Fruit fly (Drosophila melanogaster) whole organism, prepupa: ENCODE results near the gene spen.

ENCODE experiments used
- Blimp-1 ChIP-seq: fragments of 200-800 bp; sonication (Bioruptor generic); optimal IDR thresholded peaks from 3 replicates; lab custom pipeline; 2017; ENCODE audit warnings: missing biosample characterization, missing genetic modification characterization, mild to moderate bottlenecking, moderate library complexity, missing genetic modification reagents
- CG10669 ChIP-seq: fragments of 200-800 bp; sonication (Bioruptor generic); optimal IDR thresholded peaks from 3 replicates; lab custom pipeline; 2018; ENCODE audit warnings: missing biosample characterization, mild to moderate bottlenecking, missing genetic modification characterization, moderate library complexity
- CG11762 ChIP-seq: fragments of 200-800 bp; sonication (Bioruptor generic); optimal IDR thresholded peaks from 3 replicates; lab custom pipeline; 2016; ENCODE audit warnings: missing biosample characterization, missing genetic modification characterization; ENCODE audit not compliant: insufficient read depth
- CG15336 ChIP-seq: fragments of 200-800 bp; sonication (Bioruptor generic); IDR thresholded peaks from 2 replicates; pipeline ENCODE4 v1.3.6; 2022; ENCODE audit warnings: missing biosample characterization, missing genetic modification characterization
- CG1621 ChIP-seq: fragments of 200-800 bp; sonication (Bioruptor generic); optimal IDR thresholded peaks from 3 replicates; lab custom pipeline; 2018; ENCODE audit warnings: missing biosample characterization, mild to moderate bottlenecking, missing genetic modification characterization
- CG32006 ChIP-seq: fragments of 200-800 bp; sonication (Bioruptor generic); optimal IDR thresholded peaks from 3 replicates; lab custom pipeline; 2017; ENCODE audit warnings: missing biosample characterization, mild to moderate bottlenecking, missing genetic modification characterization
- CG4318 ChIP-seq: fragments of 200-800 bp; sonication (Bioruptor generic); optimal IDR thresholded peaks from 3 replicates; lab custom pipeline; 2017; ENCODE audit warnings: missing biosample characterization, mild to moderate bottlenecking, missing genetic modification characterization
- CG6276 ChIP-seq: fragments of 200-800 bp; sonication (Bioruptor generic); optimal IDR thresholded peaks from 2 replicates; lab custom pipeline; 2017; ENCODE audit warnings: missing biosample characterization, mild to moderate bottlenecking, missing genetic modification characterization
- CG6792 ChIP-seq: fragments of 200-800 bp; sonication (Bioruptor generic); optimal IDR thresholded peaks from 3 replicates; lab custom pipeline; 2016; ENCODE audit warnings: missing biosample characterization, missing genetic modification characterization
- CG6808 ChIP-seq: fragments of 200-800 bp; sonication (Bioruptor generic); optimal IDR thresholded peaks from 3 replicates; lab custom pipeline; 2017; ENCODE audit warnings: missing biosample characterization, missing genetic modification characterization, mild to moderate bottlenecking, moderate library complexity, missing genetic modification reagents
- CG8119 ChIP-seq: fragments of 200-800 bp; sonication (Bioruptor generic); IDR thresholded peaks from 3 replicates; pipeline ENCODE4 v1.3.6; 2022; ENCODE audit warnings: missing biosample characterization, missing genetic modification characterization
- CG8319 ChIP-seq: fragments of 200-800 bp; sonication (Bioruptor generic); optimal IDR thresholded peaks from 3 replicates; lab custom pipeline; 2016; ENCODE audit warnings: missing biosample characterization, missing genetic modification characterization
- CG8632 ChIP-seq: fragments of 200-800 bp; sonication (Bioruptor generic); optimal IDR thresholded peaks from 3 replicates; lab custom pipeline; 2016; ENCODE audit warnings: missing biosample characterization, missing genetic modification characterization
- CG9139 ChIP-seq: fragments of 200-800 bp; sonication (Bioruptor generic); optimal IDR thresholded peaks from 3 replicates; lab custom pipeline; 2017; ENCODE audit warnings: missing biosample characterization, mild to moderate bottlenecking, missing genetic modification characterization
- Eip78C ChIP-seq: fragments of 200-800 bp; sonication (Bioruptor generic); peaks from one replicate; lab custom pipeline; 2016; ENCODE audit warnings: missing biosample characterization, missing genetic modification characterization
- Ets96B ChIP-seq: fragments of 200-800 bp; optimal IDR thresholded peaks from 2 replicates; lab custom pipeline; 2019; ENCODE audit warnings: missing biosample characterization, mild to moderate bottlenecking, missing genetic modification characterization, moderate library complexity
- Hr39 ChIP-seq: fragments of 200-800 bp; sonication (Bioruptor generic); optimal IDR thresholded peaks from 2 replicates; lab custom pipeline; 2016; ENCODE audit warnings: missing biosample characterization, missing genetic modification characterization
- Smox ChIP-seq: fragments of 200-800 bp; sonication (Bioruptor generic); optimal IDR thresholded peaks from 3 replicates; lab custom pipeline; 2016; ENCODE audit warnings: missing biosample characterization, missing genetic modification characterization
- Sox14 ChIP-seq: fragments of 200-800 bp; sonication (Bioruptor generic); optimal IDR thresholded peaks from 3 replicates; lab custom pipeline; 2016; ENCODE audit warnings: missing biosample characterization, missing genetic modification characterization
- achi ChIP-seq: fragments of 200-800 bp; sonication (Bioruptor generic); optimal IDR thresholded peaks from 3 replicates; lab custom pipeline; 2016; ENCODE audit warnings: missing biosample characterization, missing genetic modification characterization
- acj6 ChIP-seq: fragments of 200-800 bp; sonication (Bioruptor generic); optimal IDR thresholded peaks from 3 replicates; lab custom pipeline; 2016; ENCODE audit warnings: missing biosample characterization, missing genetic modification characterization
- dac ChIP-seq: fragments of 200-800 bp; sonication (Bioruptor generic); optimal IDR thresholded peaks from 2 replicates; lab custom pipeline; 2017; ENCODE audit warnings: missing biosample characterization, mild to moderate bottlenecking, missing genetic modification characterization
- dsx ChIP-seq: fragments of 200-800 bp; optimal IDR thresholded peaks from 3 replicates; lab custom pipeline; 2019; ENCODE audit warnings: missing biosample characterization, mild to moderate bottlenecking, missing genetic modification characterization, moderate library complexity; ENCODE audit not compliant: poor library complexity, severe bottlenecking
- eg ChIP-seq: fragments of 200-800 bp; sonication (Bioruptor generic); IDR thresholded peaks from 3 replicates; pipeline ENCODE4 v1.3.6; 2022; ENCODE audit warnings: missing biosample characterization, missing genetic modification characterization
- fd85E ChIP-seq: fragments of 200-800 bp; sonication (Bioruptor generic); optimal IDR thresholded peaks from 3 replicates; lab custom pipeline; 2016; ENCODE audit warnings: missing biosample characterization, missing genetic modification characterization
- fkh ChIP-seq: fragments of 200-800 bp; sonication (Bioruptor generic); optimal IDR thresholded peaks from 3 replicates; lab custom pipeline; 2017; ENCODE audit warnings: missing biosample characterization, mild to moderate bottlenecking, missing genetic modification characterization, moderate library complexity
- net ChIP-seq: fragments of 200-800 bp; sonication (Bioruptor generic); optimal IDR thresholded peaks from 3 replicates; lab custom pipeline; 2016; ENCODE audit warnings: missing biosample characterization, missing genetic modification characterization
- pdm3 ChIP-seq: fragments of 200-800 bp; sonication (Bioruptor generic); optimal IDR thresholded peaks from 3 replicates; lab custom pipeline; 2016; ENCODE audit warnings: missing biosample characterization, missing genetic modification characterization
- salr ChIP-seq, 2 experiments: fragments of 200-800 bp; sonication (Bioruptor generic); optimal IDR thresholded peaks; 3 replicates each; lab custom pipeline; 2016 to 2018; ENCODE audit warnings: missing biosample characterization in 2 of 2, missing genetic modification characterization in 2 of 2, mild to moderate bottlenecking in 1 of 2
- spab ChIP-seq: fragments of 200-800 bp; sonication (Bioruptor generic); optimal IDR thresholded peaks from 2 replicates; lab custom pipeline; 2017; ENCODE audit warnings: missing biosample characterization, mild to moderate bottlenecking, missing genetic modification characterization, missing genetic modification reagents
- ss ChIP-seq, 2 experiments: fragments of 200-800 bp; sonication (Bioruptor generic); optimal IDR thresholded peaks; 2 replicates in 1 of 2; 3 replicates in 1 of 2; lab custom pipeline; 2017 to 2018; ENCODE audit warnings: mild to moderate bottlenecking in 2 of 2, missing biosample characterization in 2 of 2, missing genetic modification characterization in 2 of 2, moderate library complexity in 1 of 2
- vri ChIP-seq: fragments of 200-800 bp; sonication (Bioruptor generic); optimal IDR thresholded peaks from 3 replicates; lab custom pipeline; 2016; ENCODE audit warnings: missing biosample characterization, mild to moderate bottlenecking, missing genetic modification characterization

spen gene

DNA sequence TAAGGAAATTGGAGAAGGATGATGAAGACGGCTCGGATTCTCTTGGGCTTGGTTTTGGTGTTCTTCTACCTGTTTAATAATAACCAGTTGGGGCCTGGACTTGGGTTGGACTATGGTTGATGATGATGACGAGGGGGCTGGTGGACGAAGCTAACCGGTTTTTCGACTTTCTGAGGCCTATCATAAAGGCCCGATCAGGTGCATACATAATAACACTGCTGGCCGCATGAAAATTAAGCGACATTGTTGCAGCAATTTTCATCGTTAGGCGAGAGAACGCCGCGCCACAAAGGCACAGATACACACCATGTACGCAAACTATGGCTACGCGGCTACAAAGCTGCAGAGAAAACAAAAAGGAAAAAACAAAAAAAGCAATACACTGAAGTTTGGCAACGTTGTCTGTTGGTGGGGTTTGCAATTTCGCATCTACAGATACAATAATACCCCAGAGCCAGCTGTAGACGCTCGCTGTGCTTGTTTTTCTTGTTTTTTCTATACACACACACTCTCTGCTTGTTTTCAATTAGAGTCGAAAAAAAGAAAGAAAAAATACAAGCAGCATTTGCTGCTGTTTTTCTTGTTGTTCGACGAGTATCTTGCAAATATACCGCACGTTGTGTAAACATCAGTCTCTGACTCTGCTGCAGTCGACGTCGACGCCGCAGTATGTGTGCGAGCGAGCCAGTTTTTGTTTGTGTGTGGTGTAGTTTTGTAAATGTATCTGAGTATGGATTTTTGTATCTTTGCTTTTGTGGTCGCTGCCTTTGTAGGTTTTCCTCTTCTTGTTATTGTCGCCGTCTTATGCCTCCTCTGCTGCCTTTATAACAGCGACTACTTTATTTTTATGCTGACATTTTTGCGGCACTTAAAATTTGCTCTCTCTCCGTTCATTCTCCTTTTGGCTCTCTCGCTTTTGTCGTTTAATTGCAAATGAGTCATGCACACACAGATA is 7.6 kb downstream of the spen start (continued):
- TF ChIP-seq CG11762 (peak; percentile 85), CG4318 (GFP tag; lab: Kevin White, UChicago) (peak; percentile 50), CG32006 (peak; percentile 94), spab (peak; percentile 95), CG8319 (GFP tag; lab: Kevin White, UChicago) (peak; percentile 68), net (GFP tag; lab: Kevin White, UChicago) (peak; percentile 96), salr (GFP tag; optimal IDR thresholded peaks at IDR 0.05; lab: Kevin White, UChicago) (peak; percentile 83 to 96), achi (peak; percentile 87), CG6792 (GFP tag; lab: Kevin White, UChicago) (peak; percentile 82), acj6 (GFP tag; lab: Kevin White, UChicago) (peak; percentile 62)

dm6 chr2L:168270-168901 is 9.6 kb downstream of the spen start:
- TF ChIP-seq CG15336 (GFP tag; lab: Robert Waterston, UW): no peak
- TF ChIP-seq CG10669 (GFP tag; lab: Kevin White, UChicago): peak; percentile 39
- TF ChIP-seq spab: peak; percentile 46
- TF ChIP-seq eg (GFP tag; lab: Robert Waterston, UW): no peak
- peak; percentile 76 for TF ChIP-seq CG6808 (GFP tag; lab: Kevin White, UChicago)
- TF ChIP-seq CG32006: no peak
- TF ChIP-seq dac: no peak
- TF ChIP-seq CG1621 (tag; lab: Kevin White, UChicago): peak; percentile 12
- TF ChIP-seq CG8319 (GFP tag; lab: Kevin White, UChicago): no peak
- no peak for TF ChIP-seq CG8632
- TF ChIP-seq salr (GFP tag; optimal IDR thresholded peaks at IDR 0.05; lab: Kevin White, UChicago): no peak
- TF ChIP-seq Blimp-1 (GFP tag; lab: Kevin White, UChicago): no peak
- peak; percentile 32 for TF ChIP-seq Sox14 (GFP tag; lab: Kevin White, UChicago)
- no peak for TF ChIP-seq Hr39 (GFP tag; lab: Kevin White, UChicago)
- peak; percentile 35; the same call in 1 of the 3 replicates for TF ChIP-seq CG8119 (GFP tag; lab: Robert Waterston, UW)
- TF ChIP-seq dsx (GFP tag; lab: Kevin White, UChicago): peak; percentile 35
- TF ChIP-seq pdm3: no peak
- peak; percentile 54 for TF ChIP-seq Eip78C
- peak; percentile 72 for TF ChIP-seq CG9139 (GFP tag; lab: Kevin White, UChicago)
- TF ChIP-seq net (GFP tag; lab: Kevin White, UChicago): peak; percentile 25
- TF ChIP-seq Ets96B (tag; lab: Kevin White, UChicago): no peak
- TF ChIP-seq vri (GFP tag; lab: Kevin White, UChicago): peak; percentile 16
- peak; percentile 82 to 84 for TF ChIP-seq ss (GFP tag; optimal IDR thresholded peaks at IDR 0.05; lab: Kevin White, UChicago)
- peak; percentile 76 for TF ChIP-seq CG6276 (GFP tag; lab: Kevin White, UChicago)
- TF ChIP-seq fd85E (GFP tag; lab: Kevin White, UChicago): no peak

- TF ChIP-seq Eip78C (peak; percentile 52), Smox (GFP tag; lab: Kevin White, UChicago) (no peak), fkh (GFP tag; lab: Kevin White, UChicago) (peak; percentile 67), vri (GFP tag; lab: Kevin White, UChicago) (peak; percentile 68)
Observed at dm6 chr2L:170383-170782, 11.6 kb downstream of the spen start.
